Fruit fly (Drosophila melanogaster): ENCODE results near the gene CG31650.

DNA sequence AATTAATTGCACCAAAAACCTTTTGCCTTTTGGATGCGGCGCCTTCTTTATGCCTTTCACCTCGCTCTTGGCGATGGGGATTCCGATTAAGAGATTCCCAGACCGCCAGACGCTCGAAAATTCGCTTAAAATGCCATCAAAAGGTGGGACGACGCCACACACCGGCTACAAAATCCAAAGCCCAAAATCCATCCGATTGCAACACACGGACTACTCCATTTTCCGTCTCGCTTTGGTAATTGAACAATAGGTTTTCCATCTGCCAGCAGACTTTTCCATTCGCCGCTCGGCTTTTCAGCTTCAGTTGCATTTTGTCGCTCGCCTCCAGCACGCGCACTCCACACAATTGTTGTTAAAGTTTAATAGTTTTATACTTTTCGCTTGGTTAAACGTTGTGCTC is 16.0 kb upstream of the CG31650 start, which contains the start of gene qtc:
- TF ChIP-seq h (optimal IDR thresholded peaks at IDR 0.05) (no peak), psq (optimal IDR thresholded peaks at IDR 0.05) (no peak), insv (optimal IDR thresholded peaks at IDR 0.05) (no peak), Myc (optimal IDR thresholded peaks at IDR 0.05) (no peak), ttk (optimal IDR thresholded peaks at IDR 0.05) (no peak), Sin3A (optimal IDR thresholded peaks at IDR 0.05) (no peak)
